Worm (Caenorhabditis elegans) whole organism, midembryonic: ENCODE measurements around the gene tag-335.

ENCODE experiments used
- T22C8.4 ChIP-seq: fragments of 200-800 bp; sonication (Bioruptor generic); IDR thresholded peaks from 2 replicates; pipeline ENCODE4 v1.3.6; 2022; ENCODE audit warnings: missing genetic modification characterization, missing compliant biosample characterization
- cog-1 ChIP-seq: sonication (generic microtip); optimal IDR thresholded peaks from 2 replicates; lab custom pipeline; 2016; ENCODE audit warnings: missing genetic modification characterization, missing compliant biosample characterization
- flt-1 ChIP-seq: fragments of 200-800 bp; sonication (Bioruptor generic); IDR thresholded peaks from 2 replicates; pipeline ENCODE4 v1.3.6; 2022; ENCODE audit warnings: missing genetic modification characterization, missing compliant biosample characterization
- ztf-23 ChIP-seq: fragments of 200-800 bp; sonication (Bioruptor generic); IDR thresholded peaks from 2 replicates; pipeline ENCODE4 v1.3.6; 2022; ENCODE audit warnings: missing genetic modification reagents, missing genetic modification characterization, missing compliant biosample characterization
- ztf-29 ChIP-seq: fragments of 200-800 bp; sonication (Bioruptor generic); IDR thresholded peaks from 2 replicates; pipeline ENCODE4 v1.3.6; 2022; ENCODE audit warnings: missing genetic modification reagents, missing genetic modification characterization, missing compliant biosample characterization

DNA sequence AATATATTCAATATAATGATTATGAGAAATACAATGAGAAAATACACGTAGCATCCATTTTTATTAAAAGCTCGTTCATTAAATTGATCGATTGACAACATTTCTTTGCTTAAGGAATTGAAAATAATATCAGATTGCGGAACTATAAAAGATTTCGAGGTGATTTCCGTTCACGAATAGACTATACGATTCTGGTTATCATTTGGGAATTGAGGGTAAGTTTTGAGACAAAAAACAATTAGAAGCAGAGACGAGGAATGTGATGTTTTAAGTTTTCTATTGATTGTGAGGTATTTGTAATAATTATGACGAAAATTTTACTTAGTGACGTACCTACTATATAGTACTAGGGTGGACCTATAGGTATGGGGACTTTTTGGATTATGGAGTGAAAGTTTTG, 39.5 kb downstream of the tag-335 start, which contains the start of gene sre-19:
- TF ChIP-seq ztf-29 (no peak), ztf-23 (GFP tag; lab: Robert Waterston, UW) (no peak), T22C8.4 (no peak), flt-1 (GFP tag; lab: Robert Waterston, UW) (no peak), cog-1 (tag; lab: Kevin White, UChicago) (no peak)
